Worm (Caenorhabditis elegans) whole organism, early embryonic: ENCODE measurements around the gene flp-20.

Experiments used
- aly-1 ChIP-seq: sonication (generic microtip); optimal IDR thresholded peaks from 2 replicates; lab custom pipeline; 2016; ENCODE audit warnings: missing genetic modification characterization, missing compliant biosample characterization
- ama-1 ChIP-seq: fragments of 150-350 bp; optimal IDR thresholded peaks from 2 replicates; lab custom pipeline; 2014
- ceh-36 ChIP-seq: sonication (generic microtip); optimal IDR thresholded peaks from 2 replicates; lab custom pipeline; 2016; ENCODE audit warnings: missing genetic modification characterization, inconsistent platforms, missing compliant biosample characterization
- flt-1 ChIP-seq: fragments of 200-800 bp; sonication (Bioruptor generic); IDR thresholded peaks from 2 replicates; pipeline ENCODE4 v1.3.6; 2022; ENCODE audit warnings: missing genetic modification characterization, missing compliant biosample characterization
- hnd-1 ChIP-seq: sonication (generic microtip); optimal IDR thresholded peaks from 2 replicates; lab custom pipeline; 2016; ENCODE audit warnings: missing genetic modification characterization, missing compliant biosample characterization
- scrt-1 ChIP-seq: fragments of 200-800 bp; sonication (Bioruptor generic); IDR thresholded peaks from 2 replicates; pipeline ENCODE4 v1.3.6; 2022; ENCODE audit warnings: missing genetic modification characterization, missing compliant biosample characterization

ce11 chrX:9330721-9331212, 18.9 kb downstream of the flp-20 start, which contains the start of gene T20B5.2:
- TF ChIP-seq flt-1 (GFP tag; lab: Robert Waterston, UW), result no peak
- no peak for TF ChIP-seq scrt-1 (GFP tag; lab: Robert Waterston, UW)
- no peak for TF ChIP-seq aly-1 (tag; lab: Kevin White, UChicago)
- no peak for TF ChIP-seq ama-1 (lab: Kevin White, UChicago)
- no peak for TF ChIP-seq ceh-36 (tag; lab: Kevin White, UChicago)
- no peak for TF ChIP-seq hnd-1 (tag; lab: Kevin White, UChicago)
